Fruit fly (Drosophila melanogaster) S2 (cell line): ENCODE measurements around the gene idc.

Source experiments
- CG8478 ChIP-seq: fragments of >200 bp; optimal IDR thresholded peaks from 2 replicates; lab custom pipeline; 2018
- CTCF ChIP-seq, 2 experiments: fragments of >200 bp; optimal IDR thresholded peaks; 2 replicates each; lab custom pipeline; 2018

dm6 chr3R:20066435-20066834, 34.8 kb downstream of the idc start:
- TF ChIP-seq CTCF (optimal IDR thresholded peaks at IDR 0.05; lab: Kevin White, UChicago) (peak; percentile 56), CG8478 (lab: Kevin White, UChicago) (no peak)
